Fruit fly (Drosophila melanogaster) whole organism, embryonic: ENCODE measurements around the gene CG10477.
A peak's percentile ranks its signal among the peaks of the same experiment; 100 is the strongest.

Experiments
- Antp ChIP-seq: fragments of 200-800 bp; sonication (Bioruptor generic); optimal IDR thresholded peaks from 3 replicates; lab custom pipeline; 2016; ENCODE audit warnings: missing biosample characterization, missing genetic modification characterization
- BEAF-32 ChIP-seq: fragments of 200-800 bp; sonication (Bioruptor generic); optimal IDR thresholded peaks from 3 replicates; lab custom pipeline; 2017; ENCODE audit warnings: missing biosample characterization, missing genetic modification characterization, mild to moderate bottlenecking, moderate library complexity, missing genetic modification reagents
- BtbVII ChIP-seq: fragments of 200-800 bp; sonication (Bioruptor generic); optimal IDR thresholded peaks from 3 replicates; lab custom pipeline; 2017; ENCODE audit warnings: missing biosample characterization, mild to moderate bottlenecking, missing genetic modification characterization
- CG1024 ChIP-seq: fragments of 200-800 bp; sonication (Bioruptor generic); IDR thresholded peaks from 2 replicates; pipeline ENCODE4 v1.3.6; 2022; ENCODE audit warnings: missing biosample characterization, missing genetic modification characterization
- CG10274 ChIP-seq: fragments of 200-800 bp; sonication (Bioruptor generic); optimal IDR thresholded peaks from 3 replicates; lab custom pipeline; 2017; ENCODE audit warnings: missing biosample characterization, mild to moderate bottlenecking, missing genetic modification characterization
- CG10654 ChIP-seq: fragments of 200-800 bp; sonication (Bioruptor generic); optimal IDR thresholded peaks from 2 replicates; lab custom pipeline; 2016; ENCODE audit warnings: missing biosample characterization, missing genetic modification characterization
- CG11085 ChIP-seq: fragments of 200-800 bp; sonication (Bioruptor generic); IDR thresholded peaks from 2 replicates; pipeline ENCODE4 v1.3.6; 2022; ENCODE audit warnings: missing biosample characterization, missing genetic modification characterization
- CG11093 ChIP-seq: fragments of 200-800 bp; sonication (Bioruptor generic); IDR thresholded peaks from 3 replicates; pipeline ENCODE4 v1.3.6; 2022; ENCODE audit warnings: missing biosample characterization, missing genetic modification characterization
- CG11695 ChIP-seq: fragments of 200-800 bp; sonication (Bioruptor generic); IDR thresholded peaks from 3 replicates; pipeline ENCODE4 v1.3.6; 2022; ENCODE audit warnings: missing biosample characterization, missing genetic modification characterization
- CG12299 ChIP-seq: fragments of 200-800 bp; sonication (Bioruptor generic); optimal IDR thresholded peaks from 2 replicates; lab custom pipeline; 2018; ENCODE audit warnings: missing biosample characterization, mild to moderate bottlenecking, missing genetic modification characterization
- CG1233 ChIP-seq: fragments of 200-800 bp; sonication (Bioruptor generic); optimal IDR thresholded peaks from 4 replicates; lab custom pipeline; 2018; ENCODE audit warnings: missing biosample characterization, mild to moderate bottlenecking, missing genetic modification characterization
- CG12942 ChIP-seq: fragments of 200-800 bp; sonication (Bioruptor generic); optimal IDR thresholded peaks from 3 replicates; lab custom pipeline; 2016; ENCODE audit warnings: missing biosample characterization, missing genetic modification characterization
- CG14965 ChIP-seq: fragments of 200-800 bp; sonication (Bioruptor generic); optimal IDR thresholded peaks from 2 replicates; lab custom pipeline; 2016; ENCODE audit warnings: missing biosample characterization, missing genetic modification characterization, borderline replicate concordance
- CG15269 ChIP-seq: fragments of 200-800 bp; sonication (Bioruptor generic); optimal IDR thresholded peaks from 2 replicates; lab custom pipeline; 2018; ENCODE audit warnings: missing biosample characterization, mild to moderate bottlenecking, missing genetic modification characterization, moderate library complexity
- CG16863 ChIP-seq: fragments of 200-800 bp; sonication (Bioruptor generic); optimal IDR thresholded peaks from 3 replicates; lab custom pipeline; 2016; ENCODE audit warnings: missing biosample characterization, missing genetic modification characterization
- CG17568 ChIP-seq: fragments of 200-800 bp; sonication (Bioruptor generic); optimal IDR thresholded peaks from 2 replicates; lab custom pipeline; 2018; ENCODE audit warnings: missing biosample characterization, mild to moderate bottlenecking, missing genetic modification characterization, moderate library complexity
- CG3407 ChIP-seq: fragments of 200-800 bp; sonication (Bioruptor generic); optimal IDR thresholded peaks from 2 replicates; lab custom pipeline; 2018; ENCODE audit warnings: missing biosample characterization, mild to moderate bottlenecking, missing genetic modification characterization
- CG4282 ChIP-seq: fragments of 200-800 bp; sonication (Bioruptor generic); optimal IDR thresholded peaks from 2 replicates; lab custom pipeline; 2016; ENCODE audit warnings: missing biosample characterization, missing genetic modification characterization
- CG4617 ChIP-seq: fragments of 200-800 bp; sonication (Bioruptor generic); optimal IDR thresholded peaks from 3 replicates; lab custom pipeline; 2016; ENCODE audit warnings: missing biosample characterization, missing genetic modification characterization, borderline replicate concordance
- CG8388 ChIP-seq: fragments of 200-800 bp; sonication (Bioruptor generic); optimal IDR thresholded peaks from 2 replicates; lab custom pipeline; 2019; ENCODE audit warnings: missing biosample characterization, mild to moderate bottlenecking, missing genetic modification characterization, moderate library complexity
- CG8944 ChIP-seq: fragments of 200-800 bp; sonication (Bioruptor generic); optimal IDR thresholded peaks from 3 replicates; lab custom pipeline; 2016; ENCODE audit warnings: missing biosample characterization, missing genetic modification characterization
- D ChIP-seq, 2 experiments: fragments of 200-800 bp in 1 of 2; fragments of >200 bp in 1 of 2; sonication (Bioruptor generic) in 1 of 2; optimal IDR thresholded peaks; 2 replicates in 1 of 2; 3 replicates in 1 of 2; lab custom pipeline; 2017; ENCODE audit warnings: mild to moderate bottlenecking in 1 of 2, missing biosample characterization in 1 of 2, missing genetic modification characterization in 1 of 2, missing genetic modification reagents in 1 of 2
- Doc3 ChIP-seq: fragments of 200-800 bp; sonication (Bioruptor generic); IDR thresholded peaks from 3 replicates; pipeline ENCODE4 v1.3.6; 2022; ENCODE audit warnings: missing biosample characterization, missing genetic modification characterization; ENCODE audit not compliant: partially characterized antibody
- Gug ChIP-seq: fragments of 200-800 bp; sonication (Bioruptor generic); IDR thresholded peaks from 4 replicates; pipeline ENCODE4 v1.3.6; 2022; ENCODE audit warnings: missing biosample characterization, missing genetic modification characterization
- Hey ChIP-seq: fragments of 200-800 bp; sonication (Bioruptor generic); optimal IDR thresholded peaks from 3 replicates; lab custom pipeline; 2018; ENCODE audit warnings: missing biosample characterization, mild to moderate bottlenecking, missing genetic modification characterization
- NC2β ChIP-seq: fragments of 200-800 bp; sonication (Bioruptor generic); optimal IDR thresholded peaks from 2 replicates; lab custom pipeline; 2016; ENCODE audit warnings: missing biosample characterization, missing genetic modification characterization
- Oaz ChIP-seq: fragments of 200-800 bp; sonication (Bioruptor generic); IDR thresholded peaks from 2 replicates; pipeline ENCODE4 v1.3.6; 2022; ENCODE audit warnings: missing biosample characterization, missing genetic modification characterization
- Side ChIP-seq: fragments of 200-800 bp; sonication (Bioruptor generic); optimal IDR thresholded peaks from 2 replicates; lab custom pipeline; 2016; ENCODE audit warnings: missing biosample characterization, missing genetic modification characterization
- Sox102F ChIP-seq: fragments of 200-800 bp; sonication (Bioruptor generic); optimal IDR thresholded peaks from 2 replicates; lab custom pipeline; 2018; ENCODE audit warnings: missing biosample characterization, mild to moderate bottlenecking, missing genetic modification characterization, moderate library complexity
- YL-1 ChIP-seq: fragments of 200-800 bp; sonication (Bioruptor generic); optimal IDR thresholded peaks from 3 replicates; lab custom pipeline; 2017; ENCODE audit warnings: missing biosample characterization, mild to moderate bottlenecking, missing genetic modification characterization
- ara ChIP-seq: fragments of 200-800 bp; sonication (Bioruptor generic); IDR thresholded peaks from 2 replicates; pipeline ENCODE4 v1.3.6; 2022; ENCODE audit warnings: missing biosample characterization, missing genetic modification characterization
- bowl ChIP-seq: fragments of 200-800 bp; sonication (Bioruptor generic); IDR thresholded peaks from 2 replicates; pipeline ENCODE4 v1.3.6; 2022; ENCODE audit warnings: missing biosample characterization, missing genetic modification characterization
- caup ChIP-seq: fragments of 200-800 bp; sonication (Bioruptor generic); optimal IDR thresholded peaks from 3 replicates; lab custom pipeline; 2017; ENCODE audit warnings: missing biosample characterization, mild to moderate bottlenecking, missing genetic modification characterization, moderate library complexity; ENCODE audit not compliant: severe bottlenecking
- chinmo ChIP-seq: fragments of 200-800 bp; sonication (Bioruptor generic); IDR thresholded peaks from 4 replicates; pipeline ENCODE4 v1.3.6; 2022; ENCODE audit warnings: missing biosample characterization, missing genetic modification characterization; ENCODE audit not compliant: partially characterized antibody
- ci ChIP-seq: fragments of 200-800 bp; sonication (Bioruptor generic); IDR thresholded peaks from 3 replicates; pipeline ENCODE4 v1.3.6; 2022; ENCODE audit warnings: missing biosample characterization, missing genetic modification characterization
- eyg ChIP-seq: fragments of 200-800 bp; sonication (Bioruptor generic); optimal IDR thresholded peaks from 3 replicates; lab custom pipeline; 2016; ENCODE audit warnings: missing biosample characterization, missing genetic modification characterization
- gcm2 ChIP-seq: fragments of 200-800 bp; sonication (Bioruptor generic); optimal IDR thresholded peaks from 2 replicates; lab custom pipeline; 2016; ENCODE audit warnings: missing biosample characterization, missing genetic modification characterization
- gem ChIP-seq: fragments of 200-800 bp; sonication (Bioruptor generic); optimal IDR thresholded peaks from 2 replicates; lab custom pipeline; 2019; ENCODE audit warnings: missing biosample characterization, mild to moderate bottlenecking, missing genetic modification characterization, moderate library complexity
- h ChIP-seq: fragments of >200 bp; optimal IDR thresholded peaks from 2 replicates; lab custom pipeline; 2017
- lbe ChIP-seq: fragments of 200-800 bp; sonication (Bioruptor generic); optimal IDR thresholded peaks from 2 replicates; lab custom pipeline; 2016; ENCODE audit warnings: missing biosample characterization, mild to moderate bottlenecking, missing genetic modification characterization
- lola ChIP-seq, 3 experiments: fragments of >200 bp in 2 of 3; fragments of 200-800 bp in 1 of 3; sonication (Bioruptor generic) in 1 of 3; optimal IDR thresholded peaks; 2 replicates each; lab custom pipeline; 2017 to 2019; ENCODE audit warnings: missing biosample characterization in 3 of 3, missing genetic modification characterization in 3 of 3, mild to moderate bottlenecking in 1 of 3, moderate library complexity in 1 of 3
- maf-S ChIP-seq: fragments of 200-800 bp; sonication (Bioruptor generic); optimal IDR thresholded peaks from 2 replicates; lab custom pipeline; 2016; ENCODE audit warnings: missing biosample characterization, missing genetic modification characterization
- mam ChIP-seq: fragments of 200-800 bp; sonication (Bioruptor generic); optimal IDR thresholded peaks from 3 replicates; lab custom pipeline; 2016; ENCODE audit warnings: missing biosample characterization, missing genetic modification characterization
- nau ChIP-seq: fragments of 200-800 bp; sonication (Bioruptor generic); optimal IDR thresholded peaks from 3 replicates; lab custom pipeline; 2017; ENCODE audit warnings: missing biosample characterization, mild to moderate bottlenecking, missing genetic modification characterization, missing genetic modification reagents
- psq ChIP-seq: fragments of 200-800 bp; sonication (Bioruptor generic); optimal IDR thresholded peaks from 2 replicates; lab custom pipeline; 2017; ENCODE audit warnings: missing biosample characterization, missing genetic modification characterization
- schlank ChIP-seq: fragments of 200-800 bp; sonication (Bioruptor generic); optimal IDR thresholded peaks from 2 replicates; lab custom pipeline; 2018; ENCODE audit warnings: missing biosample characterization, mild to moderate bottlenecking, missing genetic modification characterization
- seq ChIP-seq: fragments of 200-800 bp; sonication (Bioruptor generic); IDR thresholded peaks from 2 replicates; pipeline ENCODE4 v1.3.6; 2022; ENCODE audit warnings: missing biosample characterization, missing genetic modification characterization
- sim ChIP-seq: fragments of 200-800 bp; sonication (Bioruptor generic); IDR thresholded peaks from 2 replicates; pipeline ENCODE4 v1.3.6; 2022; ENCODE audit warnings: missing biosample characterization, missing genetic modification characterization
- trem ChIP-seq: fragments of 200-800 bp; optimal IDR thresholded peaks from 3 replicates; lab custom pipeline; 2019; ENCODE audit warnings: missing biosample characterization, mild to moderate bottlenecking, missing genetic modification characterization, moderate library complexity
- zen ChIP-seq: fragments of 200-800 bp; sonication (Bioruptor generic); optimal IDR thresholded peaks from 3 replicates; lab custom pipeline; 2018; ENCODE audit warnings: missing biosample characterization, mild to moderate bottlenecking, missing genetic modification characterization, moderate library complexity
- zf30C ChIP-seq: fragments of 200-800 bp; sonication (Bioruptor generic); optimal IDR thresholded peaks from 3 replicates; lab custom pipeline; 2018; ENCODE audit warnings: missing biosample characterization, mild to moderate bottlenecking, missing genetic modification characterization

Gene CG10477

dm6 chr3L:5987637-5988036 lies 46.8 kb downstream of the CG10477 start (continued):
- TF ChIP-seq CG16863 (GFP tag; lab: Kevin White, UChicago) (peak; percentile 53), CG11695 (GFP tag; lab: Robert Waterston, UW) (no peak), Sox102F (GFP tag; lab: Kevin White, UChicago) (peak; percentile 32), CG4617 (no peak), Hey (tag; lab: Kevin White, UChicago) (no peak), h (lab: Kevin White, UChicago) (no peak), sim (GFP tag; lab: Robert Waterston, UW) (no peak), CG1024 (GFP tag; lab: Robert Waterston, UW) (no peak), CG8388 (peak; percentile 53), bowl (GFP tag; lab: Robert Waterston, UW) (no peak), caup (no peak), Side (GFP tag; lab: Kevin White, UChicago) (no peak), CG12942 (no peak), maf-S (GFP tag; lab: Kevin White, UChicago) (no peak), NC2β (GFP tag; lab: Kevin White, UChicago) (peak; percentile 51), schlank (no peak), eyg (GFP tag; lab: Kevin White, UChicago) (no peak), chinmo (GFP tag; lab: Robert Waterston, UW) (no peak), gcm2 (GFP tag; lab: Kevin White, UChicago) (no peak), BtbVII (GFP tag; lab: Kevin White, UChicago) (no peak), YL-1 (GFP tag; lab: Kevin White, UChicago) (no peak), lola (GFP tag; optimal IDR thresholded peaks at IDR 0.05; lab: Kevin White, UChicago) (peak in 1 of 3 experiments; percentile 73), CG4282 (GFP tag; lab: Kevin White, UChicago) (no peak), CG10274 (no peak), CG11085 (GFP tag; lab: Robert Waterston, UW) (no peak), ara (GFP tag; lab: Robert Waterston, UW) (peak; percentile 81), CG10654 (GFP tag; lab: Kevin White, UChicago) (no peak), nau (no peak), gem (tag; lab: Kevin White, UChicago) (peak; percentile 71), BEAF-32 (no peak), zen (tag; lab: Kevin White, UChicago) (peak; percentile 47), Gug (GFP tag; lab: Robert Waterston, UW) (0 out of 4 replicates have a peak, but pooled peaks have one; percentile 14), D (optimal IDR thresholded peaks at IDR 0.05; lab: Kevin White, UChicago) (no peak), D (GFP tag; optimal IDR thresholded peaks at IDR 0.05; lab: Kevin White, UChicago) (peak; percentile 74), seq (GFP tag; lab: Robert Waterston, UW) (no peak), CG8944 (GFP tag; lab: Kevin White, UChicago) (peak; percentile 10), zf30C (peak; percentile 76), trem (tag; lab: Kevin White, UChicago) (peak; percentile 59), CG3407 (GFP tag; lab: Kevin White, UChicago) (peak; percentile 28), CG11093 (no peak), psq (GFP tag; lab: Kevin White, UChicago) (no peak), ci (peak; percentile 56; the same call in 2 of the 3 replicates), lbe (no peak), Doc3 (GFP tag; lab: Robert Waterston, UW) (no peak), CG15269 (tag; lab: Kevin White, UChicago) (no peak), CG12299 (tag; lab: Kevin White, UChicago) (no peak), CG17568 (peak; percentile 18), Antp (GFP tag; lab: Kevin White, UChicago) (peak; percentile 2), CG14965 (GFP tag; lab: Kevin White, UChicago) (no peak), Oaz (GFP tag; lab: Robert Waterston, UW) (no peak), mam (GFP tag; lab: Kevin White, UChicago) (no peak), CG1233 (peak; percentile 43)
